Fruit fly (Drosophila melanogaster) Kc167 (cell line): ENCODE data around the gene CG8564.

Source experiments
- Myc ChIP-seq: fragments of >200 bp; optimal IDR thresholded peaks from 2 replicates; lab custom pipeline; 2017; ENCODE audit warnings: missing external identifiers
- Sin3A ChIP-seq: fragments of >200 bp; optimal IDR thresholded peaks from 2 replicates; lab custom pipeline; 2018; ENCODE audit warnings: missing external identifiers
- insv ChIP-seq: fragments of >200 bp; optimal IDR thresholded peaks from 3 replicates; lab custom pipeline; 2018; ENCODE audit warnings: missing external identifiers

dm6 chr3L:7387814-7388213, at the start of gene CG8564:
- no peak for TF ChIP-seq insv (lab: Kevin White, UChicago)
- TF ChIP-seq Sin3A (lab: Kevin White, UChicago), result no peak
- TF ChIP-seq Myc (lab: Kevin White, UChicago), result no peak
